Worm (Caenorhabditis elegans) whole organism, L2 larva: Measurements from ENCODE around the gene cebp-1.

Source experiments
- ama-1 ChIP-seq: fragments of 150-350 bp; optimal IDR thresholded peaks from 2 replicates; lab custom pipeline; 2018; ENCODE audit warnings: inconsistent platforms
- dmd-4 ChIP-seq: sonication (generic microtip); optimal IDR thresholded peaks from 2 replicates; lab custom pipeline; 2017; ENCODE audit warnings: missing biosample characterization, missing genetic modification characterization
- elt-3 ChIP-seq: sonication (generic microtip); optimal IDR thresholded peaks from 2 replicates; lab custom pipeline; 2017; ENCODE audit warnings: missing biosample characterization, missing genetic modification characterization
- mab-5 ChIP-seq: fragments of 150-350 bp; optimal IDR thresholded peaks from 2 replicates; lab custom pipeline; 2014; ENCODE audit warnings: missing biosample characterization, missing genetic modification characterization
- nhr-237 ChIP-seq: fragments of 150-350 bp; optimal IDR thresholded peaks from 2 replicates; lab custom pipeline; 2014; ENCODE audit warnings: missing biosample characterization, missing genetic modification characterization
- nhr-77 ChIP-seq: fragments of 150-350 bp; optimal IDR thresholded peaks from 2 replicates; lab custom pipeline; 2014; ENCODE audit warnings: missing biosample characterization, missing genetic modification characterization
- sem-4 ChIP-seq: fragments of 150-350 bp; optimal IDR thresholded peaks from 2 replicates; lab custom pipeline; 2014; ENCODE audit warnings: missing biosample characterization, missing genetic modification reagents, missing genetic modification characterization
- zag-1 ChIP-seq: fragments of 150-350 bp; optimal IDR thresholded peaks from 2 replicates; lab custom pipeline; 2014; ENCODE audit warnings: missing biosample characterization, missing genetic modification characterization

ce11 chrX:1426425-1426824, 27.2 kb downstream of the cebp-1 start, which contains the start of gene F19G12.11:
- TF ChIP-seq sem-4 (tag; lab: Kevin White, UChicago) (no peak), mab-5 (tag; lab: Kevin White, UChicago) (no peak), nhr-237 (tag; lab: Kevin White, UChicago) (no peak), nhr-77 (tag; lab: Kevin White, UChicago) (no peak), ama-1 (no peak), dmd-4 (tag; lab: Kevin White, UChicago) (no peak), elt-3 (tag; lab: Kevin White, UChicago) (no peak), zag-1 (no peak)
